Worm (Caenorhabditis elegans): ENCODE data around the gene C15H11.13.
"Not testable (repeated sequence)": the region's sequence is repeated elsewhere in the genome, so short reads cannot be mapped to it uniquely, and the experiment has no call there.

- TF ChIP-seq pqm-1 (tag; optimal IDR thresholded peaks at IDR 0.05); ama-1 (optimal IDR thresholded peaks at IDR 0.05): not testable (repeated sequence)
Measured at ce11 chrV:14443471-14444015, 48.7 kb downstream of the C15H11.13 start.

Measured in whole organism, late embryonic.